Worm (Caenorhabditis elegans): Measurements from ENCODE around the gene immp-2.

immp-2 gene

DNA sequence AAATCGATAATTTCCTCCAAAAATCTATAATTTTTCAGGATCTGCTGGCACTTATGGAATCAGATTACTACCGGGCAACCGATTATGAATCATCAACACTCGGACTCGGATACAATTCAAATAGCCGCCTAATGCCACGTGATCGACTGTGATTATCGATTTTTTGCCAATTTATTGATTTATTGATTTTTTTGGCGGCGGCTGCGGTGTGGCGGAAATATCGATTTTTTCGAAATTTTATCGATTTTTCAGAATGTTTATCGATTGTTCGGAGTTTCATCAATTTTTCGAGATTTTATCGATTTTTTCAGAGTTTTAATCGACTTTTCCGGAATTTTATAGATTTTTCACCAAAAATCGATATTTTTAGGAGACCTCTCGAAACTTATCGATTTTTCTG, 22.1 kb downstream of the immp-2 start:
- TF ChIP-seq Y53F4B.3 (GFP tag; IDR thresholded peaks at IDR 0.05) (no peak), F57C9.4 (tag; optimal IDR thresholded peaks at IDR 0.05) (no peak), C06A6.2 (GFP tag; conservative IDR thresholded peaks at IDR 0.05) (no peak), lsy-27 (tag; optimal IDR thresholded peaks at IDR 0.05; ENCODE audit: borderline replicate concordance, insufficient read depth) (no peak), F55B11.4 (tag; optimal IDR thresholded peaks at IDR 0.05; ENCODE audit: borderline replicate concordance, insufficient read depth) (no peak), B0035.1 (tag; optimal IDR thresholded peaks at IDR 0.05) (no peak), snpc-4 (GFP tag; optimal IDR thresholded peaks at IDR 0.05) (no peak), snpc-4 (tag; optimal IDR thresholded peaks at IDR 0.05) (no peak), F33H1.4 (GFP tag; IDR thresholded peaks at IDR 0.05) (no peak), ztf-25 (GFP tag; IDR thresholded peaks at IDR 0.05) (no peak), F49E8.2 (tag; optimal IDR thresholded peaks at IDR 0.05; ENCODE audit: insufficient read depth) (no peak), madf-8 (GFP tag; conservative IDR thresholded peaks at IDR 0.05) (no peak), ztf-6 (GFP tag; IDR thresholded peaks at IDR 0.05) (no peak), ceh-91 (GFP tag; IDR thresholded peaks at IDR 0.05) (no peak), nfya-1 (tag; optimal IDR thresholded peaks at IDR 0.05; ENCODE audit: borderline replicate concordance, insufficient read depth) (no peak)

DNA sequence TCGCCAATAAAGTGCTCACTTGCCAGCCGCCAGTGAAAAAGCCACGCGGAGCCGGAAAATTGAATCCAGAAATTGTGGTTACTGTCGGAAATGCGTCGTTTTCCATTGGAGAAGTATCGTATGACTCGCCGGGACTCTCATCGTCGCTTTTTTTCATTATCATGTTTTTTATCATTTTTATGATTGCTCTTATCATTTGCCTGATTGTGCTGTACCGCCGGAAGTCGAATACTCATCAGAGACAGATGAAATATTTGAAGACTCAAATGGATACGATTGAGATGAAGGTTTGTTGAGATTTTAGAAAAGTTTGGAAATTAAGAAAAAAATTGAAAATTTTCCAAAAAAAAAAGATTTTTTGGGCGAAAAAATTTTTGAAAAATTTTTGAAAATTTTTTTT, 29.3 kb downstream of the immp-2 start:
- TF ChIP-seq zfh-2 (GFP tag; conservative IDR thresholded peaks at IDR 0.05) (0 out of 2 replicates have a peak, but pooled peaks have one; percentile 0), lin-26 (GFP tag; IDR thresholded peaks at IDR 0.05) (no peak), ceh-58 (GFP tag; IDR thresholded peaks at IDR 0.05) (no peak), aptf-3 (GFP tag; IDR thresholded peaks at IDR 0.05) (no peak), egl-44 (GFP tag; IDR thresholded peaks at IDR 0.05) (no peak)

DNA sequence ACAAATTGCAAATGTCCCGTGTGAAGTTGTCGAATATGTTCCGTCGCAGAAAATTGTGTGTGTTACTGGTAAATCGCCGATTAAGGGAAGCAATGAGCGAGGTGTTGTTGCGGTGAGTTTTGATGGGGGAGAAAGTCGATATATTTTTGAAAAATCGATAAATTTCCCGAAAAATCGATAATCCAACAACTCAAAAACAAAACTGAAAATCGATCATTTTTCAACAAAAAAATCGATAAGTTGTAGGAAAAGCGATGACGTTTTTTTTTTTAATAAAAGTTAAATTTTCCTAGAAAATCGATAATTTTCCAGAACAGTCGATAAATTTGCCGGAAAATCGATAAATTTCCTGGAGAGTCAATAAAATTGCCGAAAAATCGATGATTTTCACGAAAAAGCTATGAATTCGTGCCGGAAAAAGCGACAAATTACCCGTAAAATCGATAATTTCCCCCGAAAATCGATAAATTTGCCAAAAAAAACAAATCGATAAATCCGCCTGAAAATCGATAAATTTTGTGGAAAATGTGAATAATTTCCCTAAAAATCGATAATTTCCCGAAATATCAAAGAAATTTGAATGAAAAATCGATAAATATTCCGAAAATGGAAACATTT, 32.7 kb downstream of the immp-2 start:
- TF ChIP-seq fkh-3 (tag; optimal IDR thresholded peaks at IDR 0.05), result no peak

DNA sequence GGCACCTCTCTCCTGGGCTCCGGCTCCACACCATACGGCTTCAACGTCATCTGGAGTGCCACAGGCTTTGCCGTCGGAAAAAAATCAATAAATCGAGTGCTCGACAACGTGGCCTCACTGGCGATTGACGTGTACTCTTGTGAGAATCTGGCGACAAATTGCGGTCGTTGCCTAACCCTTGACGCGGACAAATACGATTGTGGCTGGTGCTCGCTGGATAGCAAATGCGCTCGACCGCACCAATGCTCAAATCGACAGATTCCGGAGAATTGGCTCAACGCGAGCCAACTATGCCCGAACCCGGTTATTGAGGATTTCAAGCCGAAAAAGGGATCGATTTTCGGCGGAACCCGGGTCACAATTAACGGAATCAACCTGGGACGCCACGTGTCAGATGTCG, 33.3 kb downstream of the immp-2 start:
- TF ChIP-seq F57C9.4 (tag; optimal IDR thresholded peaks at IDR 0.05), result no peak
- TF ChIP-seq zfh-2 (GFP tag; conservative IDR thresholded peaks at IDR 0.05), result peak; percentile 52; the same call in 1 of the 2 replicates

DNA sequence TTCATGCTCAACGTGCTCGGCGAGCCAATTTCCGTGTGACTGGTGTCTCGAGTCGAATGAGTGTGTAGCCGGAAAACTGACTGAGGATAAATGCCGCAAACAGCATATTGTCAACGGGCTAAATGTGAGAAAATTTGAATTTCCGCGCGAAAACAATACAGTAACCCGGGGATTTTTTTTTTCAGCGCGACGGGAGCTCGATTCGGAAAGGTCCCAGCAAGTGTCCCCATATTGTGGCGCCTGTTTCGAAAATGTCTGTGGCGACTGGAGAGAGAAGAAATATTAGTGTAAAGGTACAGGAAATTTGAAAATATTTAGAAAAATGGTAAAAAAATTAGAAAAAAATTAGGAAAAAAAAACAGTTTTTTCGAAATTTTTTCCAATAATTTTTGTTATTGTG, 34.5 kb downstream of the immp-2 start:
- TF ChIP-seq F33H1.4 (GFP tag; IDR thresholded peaks at IDR 0.05) (no peak), lir-1 (GFP tag; conservative IDR thresholded peaks at IDR 0.05) (no peak), unc-62 (GFP tag; optimal IDR thresholded peaks at IDR 0.05) (no peak), dpff-1 (tag; optimal IDR thresholded peaks at IDR 0.05) (no peak), ceh-40 (GFP tag; IDR thresholded peaks at IDR 0.05) (no peak), mes-4 (tag; optimal IDR thresholded peaks at IDR 0.05) (no peak)

DNA sequence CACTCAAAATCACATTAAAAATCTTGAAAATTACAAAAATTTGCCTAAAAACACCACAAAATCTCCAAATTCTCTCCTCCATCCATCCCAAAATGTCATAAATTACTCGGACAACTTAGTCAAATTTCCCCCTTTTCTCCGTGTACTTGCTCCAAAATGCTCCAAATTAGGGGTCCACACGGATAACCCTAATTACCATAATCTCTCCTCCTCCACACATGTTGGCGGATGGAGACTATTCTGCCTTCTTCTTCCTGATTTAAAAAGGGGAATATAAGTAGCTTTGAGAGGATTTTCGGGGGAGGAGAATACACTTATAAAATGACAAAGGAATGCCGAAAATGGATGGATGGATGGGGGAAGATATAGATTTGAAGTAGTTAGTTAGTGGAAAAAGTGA, 43.8 kb downstream of the immp-2 start:
- TF ChIP-seq nhr-120 (GFP tag; IDR thresholded peaks at IDR 0.05) (no peak), mcd-1 (GFP tag; IDR thresholded peaks at IDR 0.05) (no peak), C17E4.6 (GFP tag; IDR thresholded peaks at IDR 0.05) (no peak), somi-1 (GFP tag; optimal IDR thresholded peaks at IDR 0.05) (no peak), lsy-27 (tag; optimal IDR thresholded peaks at IDR 0.05; ENCODE audit: borderline replicate concordance, insufficient read depth) (no peak), lsl-1 (GFP tag; optimal IDR thresholded peaks at IDR 0.05) (no peak), ets-4 (GFP tag; optimal IDR thresholded peaks at IDR 0.05) (no peak), ztf-22 (GFP tag; optimal IDR thresholded peaks at IDR 0.05) (no peak), lin-35 (GFP tag; optimal IDR thresholded peaks at IDR 0.05) (no peak), nhr-27 (tag; optimal IDR thresholded peaks at IDR 0.05) (no peak), B0035.1 (tag; optimal IDR thresholded peaks at IDR 0.05) (no peak), ztf-3 (GFP tag; optimal IDR thresholded peaks at IDR 0.05) (no peak), ZK185.1 (tag; optimal IDR thresholded peaks at IDR 0.05; ENCODE audit: poor library complexity, severe bottlenecking) (no peak), rec-8 (tag; optimal IDR thresholded peaks at IDR 0.05) (no peak), aptf-2 (GFP tag; conservative IDR thresholded peaks at IDR 0.05) (no peak), bed-2 (GFP tag; IDR thresholded peaks at IDR 0.05) (no peak)
